Fruit fly (Drosophila melanogaster) whole organism, embryonic: Measurements from ENCODE around the gene CG12112.

Source experiments
- Ada2b ChIP-seq: fragments of 200-800 bp; sonication (Bioruptor generic); IDR thresholded peaks from 2 replicates; pipeline ENCODE4 v1.3.6; 2022; ENCODE audit warnings: missing biosample characterization, missing genetic modification characterization
- Antp ChIP-seq: fragments of 200-800 bp; sonication (Bioruptor generic); optimal IDR thresholded peaks from 3 replicates; lab custom pipeline; 2016; ENCODE audit warnings: missing biosample characterization, missing genetic modification characterization
- B-H1 ChIP-seq: fragments of 200-800 bp; sonication (Bioruptor generic); IDR thresholded peaks from 3 replicates; pipeline ENCODE4 v1.3.6; 2022; ENCODE audit warnings: missing biosample characterization, missing genetic modification characterization
- CG10209 ChIP-seq: fragments of 200-800 bp; sonication (Bioruptor generic); optimal IDR thresholded peaks from 3 replicates; lab custom pipeline; 2017; ENCODE audit warnings: missing biosample characterization, mild to moderate bottlenecking, missing genetic modification characterization, missing genetic modification reagents
- CG10431 ChIP-seq: fragments of 200-800 bp; sonication (Bioruptor generic); optimal IDR thresholded peaks from 3 replicates; lab custom pipeline; 2018; ENCODE audit warnings: missing biosample characterization, mild to moderate bottlenecking, missing genetic modification characterization
- CG11247 ChIP-seq: fragments of 200-800 bp; sonication (Bioruptor generic); IDR thresholded peaks from 2 replicates; pipeline ENCODE4 v1.3.6; 2022; ENCODE audit warnings: missing biosample characterization, missing genetic modification characterization
- CG11723 ChIP-seq: fragments of 200-800 bp; sonication (Bioruptor generic); optimal IDR thresholded peaks from 2 replicates; lab custom pipeline; 2017; ENCODE audit warnings: missing biosample characterization, mild to moderate bottlenecking, missing genetic modification characterization
- CG13775 ChIP-seq: fragments of 200-800 bp; sonication (Bioruptor generic); optimal IDR thresholded peaks from 3 replicates; lab custom pipeline; 2017; ENCODE audit warnings: missing biosample characterization, mild to moderate bottlenecking, missing genetic modification characterization
- CG14965 ChIP-seq: fragments of 200-800 bp; sonication (Bioruptor generic); optimal IDR thresholded peaks from 2 replicates; lab custom pipeline; 2016; ENCODE audit warnings: missing biosample characterization, missing genetic modification characterization, borderline replicate concordance
- CG1603 ChIP-seq: fragments of 200-800 bp; sonication (Bioruptor generic); optimal IDR thresholded peaks from 2 replicates; lab custom pipeline; 2019; ENCODE audit warnings: missing biosample characterization, mild to moderate bottlenecking, missing genetic modification characterization, moderate library complexity
- CG16813 ChIP-seq: fragments of 200-800 bp; sonication (Bioruptor generic); IDR thresholded peaks from 3 replicates; pipeline ENCODE4 v1.3.6; 2022; ENCODE audit warnings: missing biosample characterization, missing genetic modification characterization; ENCODE audit not compliant: partially characterized antibody
- CG18764 ChIP-seq: fragments of 200-800 bp; sonication (Bioruptor generic); optimal IDR thresholded peaks from 3 replicates; lab custom pipeline; 2016; ENCODE audit warnings: missing biosample characterization, missing genetic modification characterization
- CG2120 ChIP-seq: fragments of 200-800 bp; sonication (Bioruptor generic); optimal IDR thresholded peaks from 3 replicates; lab custom pipeline; 2016; ENCODE audit warnings: missing biosample characterization, missing genetic modification characterization
- CG31224 ChIP-seq: fragments of 200-800 bp; sonication (Bioruptor generic); IDR thresholded peaks from 2 replicates; pipeline ENCODE4 v1.3.6; 2022; ENCODE audit warnings: missing biosample characterization, missing genetic modification characterization
- CG32532 ChIP-seq: fragments of 200-800 bp; sonication (Bioruptor generic); IDR thresholded peaks from 2 replicates; pipeline ENCODE4 v1.3.6; 2022; ENCODE audit warnings: missing biosample characterization, missing genetic modification characterization
- CG7271 ChIP-seq: fragments of 200-800 bp; sonication (Bioruptor generic); optimal IDR thresholded peaks from 2 replicates; lab custom pipeline; 2018; ENCODE audit warnings: missing biosample characterization, mild to moderate bottlenecking, missing genetic modification characterization, moderate library complexity
- CG7372 ChIP-seq: fragments of 200-800 bp; sonication (Bioruptor generic); IDR thresholded peaks from 2 replicates; pipeline ENCODE4 v1.3.6; 2022; ENCODE audit warnings: missing biosample characterization, missing genetic modification characterization
- CG8924 ChIP-seq: fragments of 200-800 bp; optimal IDR thresholded peaks from 3 replicates; lab custom pipeline; 2019; ENCODE audit warnings: missing biosample characterization, mild to moderate bottlenecking, missing genetic modification characterization, moderate library complexity
- CG9215 ChIP-seq: fragments of 200-800 bp; sonication (Bioruptor generic); IDR thresholded peaks from 2 replicates; pipeline ENCODE4 v1.3.6; 2022; ENCODE audit warnings: missing biosample characterization, missing genetic modification characterization
- Elba2 ChIP-seq: fragments of 200-800 bp; sonication (Bioruptor generic); optimal IDR thresholded peaks from 3 replicates; lab custom pipeline; 2016; ENCODE audit warnings: missing biosample characterization, missing genetic modification characterization
- GATAe ChIP-seq: fragments of 200-800 bp; sonication (Bioruptor generic); conservative IDR thresholded peaks from 2 replicates; pipeline ENCODE4 v1.3.6; 2022; ENCODE audit warnings: missing biosample characterization, missing genetic modification characterization
- HmgD ChIP-seq: fragments of 200-800 bp; sonication (Bioruptor generic); optimal IDR thresholded peaks from 3 replicates; lab custom pipeline; 2016; ENCODE audit warnings: missing biosample characterization, missing genetic modification characterization
- Myb ChIP-seq: fragments of 200-800 bp; sonication (Bioruptor generic); optimal IDR thresholded peaks from 2 replicates; lab custom pipeline; 2016; ENCODE audit warnings: missing biosample characterization, missing genetic modification characterization
- Scr ChIP-seq: fragments of 200-800 bp; sonication (Bioruptor generic); IDR thresholded peaks from 2 replicates; pipeline ENCODE4 v1.3.6; 2022; ENCODE audit warnings: missing biosample characterization, missing genetic modification characterization; ENCODE audit not compliant: partially characterized antibody
- Sry-δ ChIP-seq: fragments of 200-800 bp; sonication (Bioruptor generic); optimal IDR thresholded peaks from 2 replicates; lab custom pipeline; 2016; ENCODE audit warnings: missing biosample characterization, missing genetic modification characterization
- Ssrp ChIP-seq: fragments of 200-800 bp; sonication (Bioruptor generic); optimal IDR thresholded peaks from 2 replicates; lab custom pipeline; 2018; ENCODE audit warnings: missing biosample characterization, mild to moderate bottlenecking, missing genetic modification characterization, moderate library complexity
- Stat92E ChIP-seq, 3 experiments: fragments of >200 bp in 2 of 3; fragments of 200-800 bp in 1 of 3; sonication (Bioruptor generic) in 1 of 3; optimal IDR thresholded peaks; 2 replicates each; lab custom pipeline; 2017 to 2019; ENCODE audit warnings: missing biosample characterization in 3 of 3, missing genetic modification characterization in 3 of 3, mild to moderate bottlenecking in 1 of 3, moderate library complexity in 1 of 3
- Trl ChIP-seq, 3 experiments: fragments of >200 bp in 2 of 3; fragments of 200-800 bp in 1 of 3; sonication (Bioruptor generic) in 1 of 3; optimal IDR thresholded peaks; 2 replicates in 1 of 3; 3 replicates in 2 of 3; lab custom pipeline; 2016 to 2017; ENCODE audit warnings: missing biosample characterization in 1 of 3, missing genetic modification characterization in 1 of 3
- ase ChIP-seq: fragments of 200-800 bp; sonication (Bioruptor generic); IDR thresholded peaks from 3 replicates; pipeline ENCODE4 v1.3.6; 2022; ENCODE audit warnings: missing biosample characterization, missing genetic modification characterization
- cad ChIP-seq: fragments of >200 bp; optimal IDR thresholded peaks from 2 replicates; lab custom pipeline; 2017; ENCODE audit warnings: missing biosample characterization, missing genetic modification characterization
- chif ChIP-seq, 2 experiments: fragments of 200-800 bp; sonication (Bioruptor generic); optimal IDR thresholded peaks; 3 replicates each; lab custom pipeline; 2016; ENCODE audit warnings: missing biosample characterization in 2 of 2, missing genetic modification characterization in 2 of 2
- ci ChIP-seq: fragments of 200-800 bp; sonication (Bioruptor generic); IDR thresholded peaks from 3 replicates; pipeline ENCODE4 v1.3.6; 2022; ENCODE audit warnings: missing biosample characterization, missing genetic modification characterization
- dmrt11E ChIP-seq: fragments of 200-800 bp; sonication (Bioruptor generic); optimal IDR thresholded peaks from 3 replicates; lab custom pipeline; 2018; ENCODE audit warnings: missing biosample characterization, mild to moderate bottlenecking, missing genetic modification characterization, moderate library complexity
- dpn ChIP-seq, 2 experiments: fragments of 200-800 bp; sonication (Bioruptor generic); optimal IDR thresholded peaks; 3 replicates each; lab custom pipeline; 2016; ENCODE audit warnings: missing biosample characterization in 2 of 2, missing genetic modification characterization in 2 of 2
- en ChIP-seq: fragments of 200-800 bp; sonication (Bioruptor generic); optimal IDR thresholded peaks from 2 replicates; lab custom pipeline; 2016; ENCODE audit warnings: missing biosample characterization, missing genetic modification characterization
- ewg ChIP-seq: fragments of 200-800 bp; sonication (Bioruptor generic); optimal IDR thresholded peaks from 3 replicates; lab custom pipeline; 2017; ENCODE audit warnings: mild to moderate bottlenecking, missing biosample characterization, missing genetic modification reagents, missing genetic modification characterization
- h ChIP-seq: fragments of >200 bp; optimal IDR thresholded peaks from 2 replicates; lab custom pipeline; 2017
- hth ChIP-seq: fragments of >200 bp; optimal IDR thresholded peaks from 2 replicates; lab custom pipeline; 2017; ENCODE audit warnings: inconsistent platforms
- lov ChIP-seq, 2 experiments: fragments of 200-800 bp in 1 of 2; fragments of >200 bp in 1 of 2; sonication (Bioruptor generic) in 1 of 2; IDR thresholded peaks in 1 of 2; optimal IDR thresholded peaks in 1 of 2; 2 replicates in 1 of 2; 3 replicates in 1 of 2; pipeline versions ENCODE4 v1.3.6 to Lab custom; 2017 to 2022; ENCODE audit warnings: missing biosample characterization in 1 of 2, missing genetic modification characterization in 1 of 2
- maf-S ChIP-seq: fragments of 200-800 bp; sonication (Bioruptor generic); optimal IDR thresholded peaks from 2 replicates; lab custom pipeline; 2016; ENCODE audit warnings: missing biosample characterization, missing genetic modification characterization
- nom ChIP-seq: fragments of 200-800 bp; sonication (Bioruptor generic); optimal IDR thresholded peaks from 2 replicates; lab custom pipeline; 2017; ENCODE audit warnings: missing biosample characterization, missing genetic modification characterization, mild to moderate bottlenecking, moderate library complexity, missing genetic modification reagents
- pum ChIP-seq: fragments of 200-800 bp; sonication (Bioruptor generic); optimal IDR thresholded peaks from 2 replicates; lab custom pipeline; 2016; ENCODE audit warnings: missing biosample characterization, missing genetic modification characterization
- pzg ChIP-seq: fragments of 200-800 bp; sonication (Bioruptor generic); optimal IDR thresholded peaks from 3 replicates; lab custom pipeline; 2018; ENCODE audit warnings: missing biosample characterization, mild to moderate bottlenecking, missing genetic modification characterization, moderate library complexity
- sc ChIP-seq, 3 experiments: fragments of >200 bp in 2 of 3; fragments of 200-800 bp in 1 of 3; sonication (Bioruptor generic) in 1 of 3; optimal IDR thresholded peaks; 2 replicates in 2 of 3; 3 replicates in 1 of 3; lab custom pipeline; 2017; ENCODE audit warnings: mild to moderate bottlenecking in 1 of 3, missing biosample characterization in 1 of 3, missing genetic modification characterization in 1 of 3, missing genetic modification reagents in 1 of 3
- slou ChIP-seq: fragments of 200-800 bp; sonication (Bioruptor generic); optimal IDR thresholded peaks from 3 replicates; lab custom pipeline; 2016; ENCODE audit warnings: missing biosample characterization, missing genetic modification characterization
- tap ChIP-seq: fragments of 200-800 bp; optimal IDR thresholded peaks from 3 replicates; lab custom pipeline; 2019; ENCODE audit warnings: missing biosample characterization, mild to moderate bottlenecking, missing genetic modification characterization, moderate library complexity
- tup ChIP-seq: fragments of 200-800 bp; sonication (Bioruptor generic); optimal IDR thresholded peaks from 2 replicates; lab custom pipeline; 2016; ENCODE audit warnings: missing biosample characterization, mild to moderate bottlenecking, missing genetic modification characterization, moderate library complexity
- unc-4 ChIP-seq: fragments of 200-800 bp; sonication (Bioruptor generic); IDR thresholded peaks from 2 replicates; pipeline ENCODE4 v1.3.6; 2022; ENCODE audit warnings: missing biosample characterization, missing genetic modification characterization; ENCODE audit not compliant: partially characterized antibody
- z ChIP-seq: fragments of 200-800 bp; sonication (Bioruptor generic); IDR thresholded peaks from 3 replicates; pipeline ENCODE4 v1.3.6; 2022; ENCODE audit warnings: missing biosample characterization, missing genetic modification characterization

CG12112 gene

DNA sequence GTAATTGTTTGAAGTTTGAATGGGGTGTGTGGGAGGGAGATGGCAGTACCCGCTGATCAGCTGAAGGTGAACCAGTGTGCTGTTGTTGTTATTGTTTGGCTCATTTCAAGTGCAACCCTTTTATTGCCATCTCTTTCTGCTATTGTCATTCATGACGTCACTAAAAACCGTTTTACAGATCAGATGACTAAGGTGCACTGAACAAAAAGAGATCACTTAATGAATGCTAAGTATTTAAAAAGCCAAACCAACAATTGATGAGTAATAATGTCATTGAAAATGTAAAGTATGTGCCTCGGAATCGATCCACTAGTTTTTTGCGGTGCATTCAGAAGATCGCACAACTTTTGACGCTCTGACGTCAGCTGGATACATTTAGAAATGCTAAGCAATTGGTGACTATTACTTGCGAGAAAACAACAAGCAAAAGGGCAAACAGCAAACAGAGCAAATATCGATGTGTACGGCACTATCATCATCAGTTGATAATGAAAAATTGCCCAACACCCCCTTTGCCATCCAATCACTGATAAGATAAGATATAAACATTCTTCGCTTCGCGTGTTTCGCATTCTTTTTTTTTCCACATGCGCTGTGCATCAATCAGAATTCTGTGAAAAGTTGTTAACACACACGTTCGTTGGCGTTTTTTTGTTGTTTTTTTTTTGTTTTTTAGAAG is 14.8 kb upstream of the CG12112 start (continued):
- TF ChIP-seq CG18764 (GFP tag; lab: Kevin White, UChicago) (no peak), pum (GFP tag; lab: Kevin White, UChicago) (no peak), CG32532 (GFP tag; lab: Robert Waterston, UW) (no peak), h (no peak), CG7271 (tag; lab: Kevin White, UChicago) (no peak), unc-4 (GFP tag; lab: Robert Waterston, UW) (no peak), en (GFP tag; lab: Kevin White, UChicago) (no peak), chif (GFP tag; optimal IDR thresholded peaks at IDR 0.05; lab: Kevin White, UChicago) (peak in 1 of 2 experiments; percentile 3), CG2120 (GFP tag; lab: Kevin White, UChicago) (peak; percentile 44), CG31224 (no peak), Antp (GFP tag; lab: Kevin White, UChicago) (no peak), Myb (GFP tag; lab: Kevin White, UChicago) (no peak), hth (lab: Kevin White, UChicago) (no peak), B-H1 (no peak), GATAe (peak; percentile 95), Elba2 (GFP tag; lab: Kevin White, UChicago) (no peak), slou (GFP tag; lab: Kevin White, UChicago) (no peak), CG11723 (GFP tag; lab: Kevin White, UChicago) (no peak), cad (GFP tag; lab: Kevin White, UChicago) (no peak), ewg (GFP tag; lab: Kevin White, UChicago) (no peak), tup (GFP tag; lab: Kevin White, UChicago) (no peak), CG8924 (tag; lab: Kevin White, UChicago) (peak; percentile 41), CG14965 (no peak), Scr (no peak), dpn (GFP tag; optimal IDR thresholded peaks at IDR 0.05; lab: Kevin White, UChicago) (peak; percentile 4 to 26), CG10209 (peak; percentile 13), pzg (GFP tag; lab: Kevin White, UChicago) (no peak), CG7372 (no peak; the same call in 1 of the 2 replicates), tap (tag; lab: Kevin White, UChicago) (peak; percentile 16), lov (optimal IDR thresholded peaks at IDR 0.05; lab: Kevin White, UChicago) (no peak), lov (GFP tag; IDR thresholded peaks at IDR 0.05; lab: Robert Waterston, UW) (no peak), CG1603 (tag; lab: Kevin White, UChicago) (peak; percentile 50), sc (optimal IDR thresholded peaks at IDR 0.05; lab: Kevin White, UChicago) (no peak), sc (GFP tag; optimal IDR thresholded peaks at IDR 0.05; lab: Kevin White, UChicago) (no peak), Sry-δ (GFP tag; lab: Kevin White, UChicago) (no peak), Trl (optimal IDR thresholded peaks at IDR 0.05; lab: Kevin White, UChicago) (no peak), Trl (GFP tag; optimal IDR thresholded peaks at IDR 0.05; lab: Kevin White, UChicago) (peak; percentile 1), CG16813 (GFP tag; lab: Robert Waterston, UW) (no peak), Stat92E (GFP tag; optimal IDR thresholded peaks at IDR 0.05; lab: Kevin White, UChicago) (no peak), Ada2b (GFP tag; lab: Robert Waterston, UW) (peak; percentile 28; the same call in 1 of the 2 replicates), z (GFP tag; lab: Robert Waterston, UW) (no peak), dmrt11E (no peak), CG11247 (no peak), CG9215 (no peak), Ssrp (tag; lab: Kevin White, UChicago) (no peak), CG13775 (GFP tag; lab: Kevin White, UChicago) (no peak), CG10431 (no peak), nom (GFP tag; lab: Kevin White, UChicago) (no peak), ase (GFP tag; lab: Robert Waterston, UW) (no peak), maf-S (no peak), HmgD (GFP tag; lab: Kevin White, UChicago) (no peak), ci (GFP tag; lab: Robert Waterston, UW) (peak; percentile 68; the same call in 2 of the 3 replicates)
